Fruit fly (Drosophila melanogaster) whole organism, embryonic: ENCODE data around the gene CG10628.

Experiments used
- Adf1 ChIP-seq: fragments of 200-800 bp; sonication (Bioruptor generic); IDR thresholded peaks from 2 replicates; pipeline ENCODE4 v1.3.6; 2022; ENCODE audit warnings: missing biosample characterization, missing genetic modification characterization
- Atf6 ChIP-seq: fragments of 200-800 bp; sonication (Bioruptor generic); IDR thresholded peaks from 2 replicates; pipeline ENCODE4 v1.3.6; 2022; ENCODE audit warnings: missing biosample characterization, missing genetic modification characterization
- CG11398 ChIP-seq: fragments of 200-800 bp; sonication (Bioruptor generic); optimal IDR thresholded peaks from 2 replicates; lab custom pipeline; 2016; ENCODE audit warnings: missing biosample characterization, missing genetic modification characterization
- CG12744 ChIP-seq: fragments of 200-800 bp; sonication (Bioruptor generic); optimal IDR thresholded peaks from 2 replicates; lab custom pipeline; 2016; ENCODE audit warnings: missing biosample characterization, missing genetic modification characterization
- CG13287 ChIP-seq: fragments of 200-800 bp; sonication (Bioruptor generic); IDR thresholded peaks from 2 replicates; pipeline ENCODE4 v1.3.6; 2022; ENCODE audit warnings: missing biosample characterization, missing genetic modification characterization; ENCODE audit not compliant: partially characterized antibody
- CG14014 ChIP-seq: fragments of 200-800 bp; sonication (Bioruptor generic); IDR thresholded peaks from 2 replicates; pipeline ENCODE4 v1.3.6; 2022; ENCODE audit warnings: missing biosample characterization, missing genetic modification characterization
- CG16779 ChIP-seq: fragments of 200-800 bp; sonication (Bioruptor generic); IDR thresholded peaks from 2 replicates; pipeline ENCODE4 v1.3.6; 2022; ENCODE audit warnings: missing biosample characterization, missing genetic modification characterization
- CG16813 ChIP-seq: fragments of 200-800 bp; sonication (Bioruptor generic); IDR thresholded peaks from 3 replicates; pipeline ENCODE4 v1.3.6; 2022; ENCODE audit warnings: missing biosample characterization, missing genetic modification characterization; ENCODE audit not compliant: partially characterized antibody
- CG17361 ChIP-seq: fragments of 200-800 bp; sonication (Bioruptor generic); IDR thresholded peaks from 3 replicates; pipeline ENCODE4 v1.3.6; 2022; ENCODE audit warnings: missing biosample characterization, missing genetic modification characterization
- CG17912 ChIP-seq: fragments of 200-800 bp; sonication (Bioruptor generic); optimal IDR thresholded peaks from 2 replicates; lab custom pipeline; 2018; ENCODE audit warnings: missing biosample characterization, mild to moderate bottlenecking, missing genetic modification characterization
- CG2129 ChIP-seq: fragments of 200-800 bp; sonication (Bioruptor generic); IDR thresholded peaks from 2 replicates; pipeline ENCODE4 v1.3.6; 2022; ENCODE audit warnings: missing biosample characterization, missing genetic modification characterization; ENCODE audit not compliant: partially characterized antibody
- CG2199 ChIP-seq: fragments of 200-800 bp; sonication (Bioruptor generic); IDR thresholded peaks from 3 replicates; pipeline ENCODE4 v1.3.6; 2022; ENCODE audit warnings: missing biosample characterization, missing genetic modification characterization
- CG31441 ChIP-seq: fragments of 200-800 bp; sonication (Bioruptor generic); IDR thresholded peaks from 2 replicates; pipeline ENCODE4 v1.3.6; 2022; ENCODE audit warnings: missing biosample characterization, missing genetic modification characterization
- CG33213 ChIP-seq: fragments of 200-800 bp; sonication (Bioruptor generic); optimal IDR thresholded peaks from 3 replicates; lab custom pipeline; 2016; ENCODE audit warnings: missing biosample characterization, missing genetic modification characterization
- CG3847 ChIP-seq: fragments of 200-800 bp; sonication (Bioruptor generic); IDR thresholded peaks from 2 replicates; pipeline ENCODE4 v1.3.6; 2022; ENCODE audit warnings: missing biosample characterization, missing genetic modification characterization
- CG4404 ChIP-seq: fragments of 200-800 bp; sonication (Bioruptor generic); IDR thresholded peaks from 2 replicates; pipeline ENCODE4 v1.3.6; 2022; ENCODE audit warnings: missing biosample characterization, missing genetic modification characterization
- CG5245 ChIP-seq: fragments of 200-800 bp; sonication (Bioruptor generic); optimal IDR thresholded peaks from 3 replicates; lab custom pipeline; 2016; ENCODE audit warnings: missing biosample characterization, missing genetic modification characterization
- CG6689 ChIP-seq: fragments of 200-800 bp; sonication (Bioruptor generic); IDR thresholded peaks from 2 replicates; pipeline ENCODE4 v1.3.6; 2022; ENCODE audit warnings: missing biosample characterization, missing genetic modification characterization
- CG7786 ChIP-seq: fragments of 200-800 bp; sonication (Bioruptor generic); optimal IDR thresholded peaks from 2 replicates; lab custom pipeline; 2016; ENCODE audit warnings: missing biosample characterization, missing genetic modification characterization
- CG7963 ChIP-seq: fragments of 200-800 bp; sonication (Bioruptor generic); IDR thresholded peaks from 3 replicates; pipeline ENCODE4 v1.3.6; 2022; ENCODE audit warnings: missing biosample characterization, missing genetic modification characterization; ENCODE audit not compliant: partially characterized antibody
- Dek ChIP-seq: fragments of 200-800 bp; sonication (Bioruptor generic); optimal IDR thresholded peaks from 3 replicates; lab custom pipeline; 2019; ENCODE audit warnings: missing biosample characterization, mild to moderate bottlenecking, missing genetic modification characterization, moderate library complexity
- Eip74EF ChIP-seq, 2 experiments: fragments of 200-800 bp in 1 of 2; fragments of >200 bp in 1 of 2; sonication (Bioruptor generic) in 1 of 2; optimal IDR thresholded peaks; 2 replicates each; lab custom pipeline; 2017 to 2019; ENCODE audit warnings: missing biosample characterization in 2 of 2, missing genetic modification characterization in 2 of 2, mild to moderate bottlenecking in 1 of 2, moderate library complexity in 1 of 2
- GATAe ChIP-seq: fragments of 200-800 bp; sonication (Bioruptor generic); conservative IDR thresholded peaks from 2 replicates; pipeline ENCODE4 v1.3.6; 2022; ENCODE audit warnings: missing biosample characterization, missing genetic modification characterization
- Hmr ChIP-seq: fragments of 200-800 bp; sonication (Bioruptor generic); optimal IDR thresholded peaks from 3 replicates; lab custom pipeline; 2017; ENCODE audit warnings: mild to moderate bottlenecking, missing biosample characterization, missing genetic modification reagents, missing genetic modification characterization
- Max ChIP-seq: fragments of 200-800 bp; sonication (Bioruptor generic); optimal IDR thresholded peaks from 2 replicates; lab custom pipeline; 2016; ENCODE audit warnings: missing biosample characterization, mild to moderate bottlenecking, missing genetic modification characterization
- Meics ChIP-seq: fragments of 200-800 bp; sonication (Bioruptor generic); optimal IDR thresholded peaks from 2 replicates; lab custom pipeline; 2017; ENCODE audit warnings: missing biosample characterization, mild to moderate bottlenecking, missing genetic modification characterization
- Myb ChIP-seq: fragments of 200-800 bp; sonication (Bioruptor generic); optimal IDR thresholded peaks from 2 replicates; lab custom pipeline; 2016; ENCODE audit warnings: missing biosample characterization, missing genetic modification characterization
- Neu2 ChIP-seq: fragments of 200-800 bp; sonication (Bioruptor generic); optimal IDR thresholded peaks from 3 replicates; lab custom pipeline; 2016; ENCODE audit warnings: missing biosample characterization, missing genetic modification characterization, borderline replicate concordance
- Opbp ChIP-seq: fragments of 200-800 bp; sonication (Bioruptor generic); IDR thresholded peaks from 3 replicates; pipeline ENCODE4 v1.3.6; 2022; ENCODE audit warnings: missing biosample characterization, missing genetic modification characterization; ENCODE audit not compliant: partially characterized antibody
- Ravus ChIP-seq: fragments of 200-800 bp; sonication (Bioruptor generic); IDR thresholded peaks from 2 replicates; pipeline ENCODE4 v1.3.6; 2022; ENCODE audit warnings: missing biosample characterization, missing genetic modification characterization
- Sin3A ChIP-seq: fragments of >200 bp; optimal IDR thresholded peaks from 2 replicates; lab custom pipeline; 2018
- Ssrp ChIP-seq: fragments of 200-800 bp; sonication (Bioruptor generic); optimal IDR thresholded peaks from 2 replicates; lab custom pipeline; 2018; ENCODE audit warnings: missing biosample characterization, mild to moderate bottlenecking, missing genetic modification characterization, moderate library complexity
- Usf ChIP-seq: fragments of 200-800 bp; sonication (Bioruptor generic); optimal IDR thresholded peaks from 2 replicates; lab custom pipeline; 2017; ENCODE audit warnings: missing genotype, missing biosample characterization, missing genetic modification characterization
- ara ChIP-seq: fragments of 200-800 bp; sonication (Bioruptor generic); IDR thresholded peaks from 2 replicates; pipeline ENCODE4 v1.3.6; 2022; ENCODE audit warnings: missing biosample characterization, missing genetic modification characterization
- ato ChIP-seq: fragments of 200-800 bp; sonication (Bioruptor generic); IDR thresholded peaks from 2 replicates; pipeline ENCODE4 v1.3.6; 2022; ENCODE audit warnings: missing biosample characterization, missing genetic modification characterization; ENCODE audit not compliant: partially characterized antibody
- bigmax ChIP-seq: fragments of 200-800 bp; sonication (Bioruptor generic); optimal IDR thresholded peaks from 2 replicates; lab custom pipeline; 2018; ENCODE audit warnings: missing biosample characterization, mild to moderate bottlenecking, missing genetic modification characterization
- dati ChIP-seq: fragments of 200-800 bp; sonication (Bioruptor generic); IDR thresholded peaks from 2 replicates; pipeline ENCODE4 v1.3.6; 2022; ENCODE audit warnings: missing biosample characterization, missing genetic modification characterization
- ems ChIP-seq: fragments of 200-800 bp; sonication (Bioruptor generic); optimal IDR thresholded peaks from 3 replicates; lab custom pipeline; 2016; ENCODE audit warnings: missing biosample characterization, missing genetic modification characterization
- en ChIP-seq: fragments of 200-800 bp; sonication (Bioruptor generic); optimal IDR thresholded peaks from 2 replicates; lab custom pipeline; 2016; ENCODE audit warnings: missing biosample characterization, missing genetic modification characterization
- fd96Cb ChIP-seq: fragments of 200-800 bp; sonication (Bioruptor generic); optimal IDR thresholded peaks from 2 replicates; lab custom pipeline; 2018; ENCODE audit warnings: missing biosample characterization, mild to moderate bottlenecking, missing genetic modification characterization, moderate library complexity
- gsb ChIP-seq: fragments of 200-800 bp; sonication (Bioruptor generic); IDR thresholded peaks from 2 replicates; pipeline ENCODE4 v1.3.6; 2022; ENCODE audit warnings: missing biosample characterization, missing genetic modification characterization
- maf-S ChIP-seq: fragments of 200-800 bp; sonication (Bioruptor generic); optimal IDR thresholded peaks from 2 replicates; lab custom pipeline; 2016; ENCODE audit warnings: missing biosample characterization, missing genetic modification characterization
- mirr ChIP-seq: fragments of 200-800 bp; sonication (Bioruptor generic); optimal IDR thresholded peaks from 3 replicates; lab custom pipeline; 2018; ENCODE audit warnings: missing biosample characterization, mild to moderate bottlenecking, missing genetic modification characterization
- onecut ChIP-seq: fragments of 200-800 bp; sonication (Bioruptor generic); IDR thresholded peaks from 2 replicates; pipeline ENCODE4 v1.3.6; 2022; ENCODE audit warnings: missing biosample characterization, missing genetic modification characterization
- pb ChIP-seq: fragments of 200-800 bp; sonication (Bioruptor generic); optimal IDR thresholded peaks from 3 replicates; lab custom pipeline; 2016; ENCODE audit warnings: missing biosample characterization, missing genetic modification characterization
- pho ChIP-seq: fragments of 200-800 bp; sonication (Bioruptor generic); optimal IDR thresholded peaks from 2 replicates; lab custom pipeline; 2016; ENCODE audit warnings: missing biosample characterization, missing genetic modification characterization
- pros ChIP-seq: fragments of 200-800 bp; sonication (Bioruptor generic); optimal IDR thresholded peaks from 3 replicates; lab custom pipeline; 2019; ENCODE audit warnings: missing biosample characterization, mild to moderate bottlenecking, missing genetic modification characterization, moderate library complexity
- psq ChIP-seq: fragments of 200-800 bp; sonication (Bioruptor generic); optimal IDR thresholded peaks from 2 replicates; lab custom pipeline; 2017; ENCODE audit warnings: missing biosample characterization, missing genetic modification characterization
- rib ChIP-seq: fragments of 200-800 bp; sonication (Bioruptor generic); IDR thresholded peaks from 2 replicates; pipeline ENCODE4 v1.3.6; 2022; ENCODE audit warnings: missing biosample characterization, missing genetic modification characterization
- slbo ChIP-seq: fragments of 200-800 bp; sonication (Bioruptor generic); IDR thresholded peaks from 2 replicates; pipeline ENCODE4 v1.3.6; 2022; ENCODE audit warnings: missing biosample characterization, missing genetic modification characterization
- tup ChIP-seq: fragments of 200-800 bp; sonication (Bioruptor generic); optimal IDR thresholded peaks from 2 replicates; lab custom pipeline; 2016; ENCODE audit warnings: missing biosample characterization, mild to moderate bottlenecking, missing genetic modification characterization, moderate library complexity
- wek ChIP-seq: fragments of 200-800 bp; sonication (Bioruptor generic); optimal IDR thresholded peaks from 3 replicates; lab custom pipeline; 2018; ENCODE audit warnings: missing biosample characterization, mild to moderate bottlenecking, missing genetic modification characterization, moderate library complexity

Gene CG10628

DNA sequence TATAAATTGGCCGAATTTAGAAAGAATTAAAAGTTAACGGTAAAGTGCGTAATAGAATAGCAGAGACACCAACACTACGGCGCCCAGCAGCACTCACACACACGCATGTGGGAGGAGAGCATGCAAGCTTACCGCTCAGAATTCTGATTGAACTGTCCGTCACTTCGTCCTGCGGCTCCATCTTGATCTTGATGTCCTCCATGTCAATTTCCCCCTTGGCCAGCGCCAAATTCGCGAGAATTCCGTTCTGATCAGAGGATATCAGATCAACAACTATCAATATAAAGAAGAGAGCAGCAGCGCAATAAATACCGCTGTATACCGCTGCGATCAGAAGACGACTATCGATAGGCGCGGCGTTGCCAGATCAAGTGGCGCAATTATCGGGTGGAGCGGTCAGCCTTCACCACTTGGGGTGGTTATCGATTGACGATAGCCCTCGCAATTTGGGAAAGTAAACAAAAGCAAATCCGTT is 22.7 kb downstream of the CG10628 start, which contains the start of the genes CG10462 and Nf-YB (continued):
- peak; percentile 80 for TF ChIP-seq bigmax (GFP tag; lab: Kevin White, UChicago)
- no peak for TF ChIP-seq CG17361 (GFP tag; lab: Robert Waterston, UW)
- no peak for TF ChIP-seq Max (GFP tag; lab: Kevin White, UChicago)
- TF ChIP-seq CG16779: no peak
- no peak for TF ChIP-seq ara (GFP tag; lab: Robert Waterston, UW)
- no peak for TF ChIP-seq CG17912 (GFP tag; lab: Kevin White, UChicago)
- TF ChIP-seq maf-S: no peak
- TF ChIP-seq Usf (GFP tag; lab: Kevin White, UChicago): no peak
- TF ChIP-seq CG7963: peak; percentile 98
- no peak for TF ChIP-seq Ssrp (tag; lab: Kevin White, UChicago)
- no peak for TF ChIP-seq GATAe (GFP tag; lab: Robert Waterston, UW)
- peak; percentile 60 for TF ChIP-seq onecut
- peak; percentile 91 for TF ChIP-seq Opbp (GFP tag; lab: Robert Waterston, UW)
- TF ChIP-seq Sin3A: peak; percentile 81
- no peak for TF ChIP-seq slbo
- TF ChIP-seq tup (GFP tag; lab: Kevin White, UChicago): no peak
- TF ChIP-seq en: no peak
- TF ChIP-seq psq (GFP tag; lab: Kevin White, UChicago): no peak
- no peak for TF ChIP-seq ems (GFP tag; lab: Kevin White, UChicago)
- TF ChIP-seq CG4404: no peak
- TF ChIP-seq Neu2 (GFP tag; lab: Kevin White, UChicago): no peak
- TF ChIP-seq ato (GFP tag; lab: Robert Waterston, UW): peak; percentile 98
- no peak for TF ChIP-seq dati (GFP tag; lab: Robert Waterston, UW)
- peak; percentile 19 for TF ChIP-seq CG33213 (GFP tag; lab: Kevin White, UChicago)
- peak; percentile 50; the same call in 1 of the 2 replicates for TF ChIP-seq Adf1 (GFP tag; lab: Robert Waterston, UW)
- no peak for TF ChIP-seq rib (GFP tag; lab: Robert Waterston, UW)
- no peak for TF ChIP-seq Dek
- 0 out of 3 replicates have a peak, but pooled peaks have one; percentile 36 for TF ChIP-seq CG2199
- no peak for TF ChIP-seq CG5245 (GFP tag; lab: Kevin White, UChicago)
- TF ChIP-seq pros: no peak
- no peak for TF ChIP-seq CG12744 (GFP tag; lab: Kevin White, UChicago)
- TF ChIP-seq Eip74EF (GFP tag; optimal IDR thresholded peaks at IDR 0.05; lab: Kevin White, UChicago): no peak
- TF ChIP-seq CG31441 (GFP tag; lab: Robert Waterston, UW): no peak
- no peak for TF ChIP-seq Atf6
- TF ChIP-seq CG16813 (GFP tag; lab: Robert Waterston, UW): peak; percentile 91
- no peak for TF ChIP-seq Ravus (GFP tag; lab: Robert Waterston, UW)
- TF ChIP-seq CG7786: no peak
- peak; percentile 86 for TF ChIP-seq Myb (GFP tag; lab: Kevin White, UChicago)
- no peak for TF ChIP-seq CG11398 (GFP tag; lab: Kevin White, UChicago)
- peak; percentile 84 for TF ChIP-seq CG13287 (GFP tag; lab: Robert Waterston, UW)
- peak; percentile 39 for TF ChIP-seq Hmr (GFP tag; lab: Kevin White, UChicago)
- no peak for TF ChIP-seq pho
- no peak for TF ChIP-seq CG14014 (GFP tag; lab: Robert Waterston, UW)
- no peak for TF ChIP-seq mirr (GFP tag; lab: Kevin White, UChicago)
- TF ChIP-seq Meics (GFP tag; lab: Kevin White, UChicago): no peak
- no peak for TF ChIP-seq pb
- TF ChIP-seq fd96Cb (tag; lab: Kevin White, UChicago): no peak
- TF ChIP-seq wek: no peak
- peak; percentile 56 for TF ChIP-seq CG3847 (GFP tag; lab: Robert Waterston, UW)
- no peak for TF ChIP-seq CG6689
- TF ChIP-seq gsb (GFP tag; lab: Robert Waterston, UW): no peak
- peak; percentile 42; the same call in 1 of the 2 replicates for TF ChIP-seq CG2129 (GFP tag; lab: Robert Waterston, UW)
